Fruit fly (Drosophila melanogaster) whole organism, embryonic: ENCODE data around the gene Duba.

Source experiments
- CG10209 ChIP-seq: fragments of 200-800 bp; sonication (Bioruptor generic); optimal IDR thresholded peaks from 3 replicates; lab custom pipeline; 2017; ENCODE audit warnings: missing biosample characterization, mild to moderate bottlenecking, missing genetic modification characterization, missing genetic modification reagents
- CG12659 ChIP-seq: fragments of 200-800 bp; sonication (Bioruptor generic); optimal IDR thresholded peaks from 3 replicates; lab custom pipeline; 2017; ENCODE audit warnings: mild to moderate bottlenecking, missing biosample characterization, missing genetic modification reagents, missing genetic modification characterization
- CG13775 ChIP-seq: fragments of 200-800 bp; sonication (Bioruptor generic); optimal IDR thresholded peaks from 3 replicates; lab custom pipeline; 2017; ENCODE audit warnings: missing biosample characterization, mild to moderate bottlenecking, missing genetic modification characterization
- CG15269 ChIP-seq: fragments of 200-800 bp; sonication (Bioruptor generic); optimal IDR thresholded peaks from 2 replicates; lab custom pipeline; 2018; ENCODE audit warnings: missing biosample characterization, mild to moderate bottlenecking, missing genetic modification characterization, moderate library complexity
- CG1603 ChIP-seq: fragments of 200-800 bp; sonication (Bioruptor generic); optimal IDR thresholded peaks from 2 replicates; lab custom pipeline; 2019; ENCODE audit warnings: missing biosample characterization, mild to moderate bottlenecking, missing genetic modification characterization, moderate library complexity
- CG17829 ChIP-seq: fragments of 200-800 bp; optimal IDR thresholded peaks from 2 replicates; lab custom pipeline; 2019; ENCODE audit warnings: missing biosample characterization, mild to moderate bottlenecking, missing genetic modification characterization, moderate library complexity
- CG17912 ChIP-seq: fragments of 200-800 bp; sonication (Bioruptor generic); optimal IDR thresholded peaks from 2 replicates; lab custom pipeline; 2018; ENCODE audit warnings: missing biosample characterization, mild to moderate bottlenecking, missing genetic modification characterization
- CG18599 ChIP-seq: fragments of 200-800 bp; sonication (Bioruptor generic); optimal IDR thresholded peaks from 3 replicates; lab custom pipeline; 2017; ENCODE audit warnings: missing biosample characterization, missing genetic modification characterization, mild to moderate bottlenecking, moderate library complexity, missing genetic modification reagents
- CG2712 ChIP-seq: fragments of 200-800 bp; optimal IDR thresholded peaks from 3 replicates; lab custom pipeline; 2019; ENCODE audit warnings: missing biosample characterization, mild to moderate bottlenecking, missing genetic modification characterization, moderate library complexity
- CG30403 ChIP-seq: fragments of 200-800 bp; sonication (Bioruptor generic); optimal IDR thresholded peaks from 3 replicates; lab custom pipeline; 2016; ENCODE audit warnings: missing biosample characterization, missing genetic modification characterization
- CG30431 ChIP-seq: fragments of 200-800 bp; sonication (Bioruptor generic); optimal IDR thresholded peaks from 2 replicates; lab custom pipeline; 2017; ENCODE audit warnings: missing biosample characterization, missing genetic modification characterization
- CG31441 ChIP-seq: fragments of 200-800 bp; sonication (Bioruptor generic); IDR thresholded peaks from 2 replicates; pipeline ENCODE4 v1.3.6; 2022; ENCODE audit warnings: missing biosample characterization, missing genetic modification characterization
- CG42726 ChIP-seq: fragments of 200-800 bp; sonication (Bioruptor generic); IDR thresholded peaks from 2 replicates; pipeline ENCODE4 v1.3.6; 2022; ENCODE audit warnings: missing biosample characterization, missing genetic modification characterization; ENCODE audit not compliant: partially characterized antibody
- CG7556 ChIP-seq: fragments of 200-800 bp; sonication (Bioruptor generic); optimal IDR thresholded peaks from 2 replicates; lab custom pipeline; 2017; ENCODE audit warnings: missing biosample characterization, mild to moderate bottlenecking, missing genetic modification characterization
- CG7839 ChIP-seq: fragments of 200-800 bp; sonication (Bioruptor generic); optimal IDR thresholded peaks from 3 replicates; lab custom pipeline; 2018; ENCODE audit warnings: missing biosample characterization, mild to moderate bottlenecking, missing genetic modification characterization, moderate library complexity
- CG9727 ChIP-seq: fragments of 200-800 bp; sonication (Bioruptor generic); optimal IDR thresholded peaks from 3 replicates; lab custom pipeline; 2017; ENCODE audit warnings: missing biosample characterization, mild to moderate bottlenecking, missing genetic modification characterization
- CG9797 ChIP-seq: fragments of 200-800 bp; sonication (Bioruptor generic); optimal IDR thresholded peaks from 3 replicates; lab custom pipeline; 2018; ENCODE audit warnings: missing biosample characterization, mild to moderate bottlenecking, missing genetic modification characterization
- CoRest ChIP-seq: fragments of 200-800 bp; sonication (Bioruptor generic); optimal IDR thresholded peaks from 3 replicates; lab custom pipeline; 2018; ENCODE audit warnings: missing biosample characterization, mild to moderate bottlenecking, missing genetic modification characterization, moderate library complexity
- Deaf1 ChIP-seq: fragments of 200-800 bp; optimal IDR thresholded peaks from 3 replicates; lab custom pipeline; 2019; ENCODE audit warnings: missing biosample characterization, mild to moderate bottlenecking, missing genetic modification characterization, moderate library complexity
- Dek ChIP-seq: fragments of 200-800 bp; sonication (Bioruptor generic); optimal IDR thresholded peaks from 3 replicates; lab custom pipeline; 2019; ENCODE audit warnings: missing biosample characterization, mild to moderate bottlenecking, missing genetic modification characterization, moderate library complexity
- Eip74EF ChIP-seq, 2 experiments: fragments of 200-800 bp in 1 of 2; fragments of >200 bp in 1 of 2; sonication (Bioruptor generic) in 1 of 2; optimal IDR thresholded peaks; 2 replicates each; lab custom pipeline; 2017 to 2019; ENCODE audit warnings: missing biosample characterization in 2 of 2, missing genetic modification characterization in 2 of 2, mild to moderate bottlenecking in 1 of 2, moderate library complexity in 1 of 2
- Fer1 ChIP-seq: fragments of 200-800 bp; sonication (Bioruptor generic); optimal IDR thresholded peaks from 2 replicates; lab custom pipeline; 2017; ENCODE audit warnings: missing biosample characterization, mild to moderate bottlenecking, missing genetic modification characterization
- Hand ChIP-seq: fragments of 200-800 bp; sonication (Bioruptor generic); optimal IDR thresholded peaks from 2 replicates; lab custom pipeline; 2017; ENCODE audit warnings: mild to moderate bottlenecking, missing biosample characterization, missing genetic modification reagents, missing genetic modification characterization
- Hmr ChIP-seq: fragments of 200-800 bp; sonication (Bioruptor generic); optimal IDR thresholded peaks from 3 replicates; lab custom pipeline; 2017; ENCODE audit warnings: mild to moderate bottlenecking, missing biosample characterization, missing genetic modification reagents, missing genetic modification characterization
- Hr3 ChIP-seq: fragments of 200-800 bp; sonication (Bioruptor generic); optimal IDR thresholded peaks from 3 replicates; lab custom pipeline; 2016; ENCODE audit warnings: missing biosample characterization, missing genetic modification characterization
- Nf-YA ChIP-seq: fragments of 200-800 bp; sonication (Bioruptor generic); IDR thresholded peaks from 2 replicates; pipeline ENCODE4 v1.3.6; 2022; ENCODE audit warnings: missing biosample characterization, missing genetic modification characterization
- Oli ChIP-seq: fragments of 200-800 bp; sonication (Bioruptor generic); optimal IDR thresholded peaks from 2 replicates; lab custom pipeline; 2018; ENCODE audit warnings: missing biosample characterization, mild to moderate bottlenecking, missing genetic modification characterization, moderate library complexity
- Sox102F ChIP-seq: fragments of 200-800 bp; sonication (Bioruptor generic); optimal IDR thresholded peaks from 2 replicates; lab custom pipeline; 2018; ENCODE audit warnings: missing biosample characterization, mild to moderate bottlenecking, missing genetic modification characterization, moderate library complexity
- Vsx1 ChIP-seq: fragments of 200-800 bp; sonication (Bioruptor generic); optimal IDR thresholded peaks from 2 replicates; lab custom pipeline; 2017; ENCODE audit warnings: missing biosample characterization, mild to moderate bottlenecking, missing genetic modification characterization, missing genetic modification reagents
- Xbp1 ChIP-seq: fragments of 200-800 bp; sonication (Bioruptor generic); optimal IDR thresholded peaks from 3 replicates; lab custom pipeline; 2016; ENCODE audit warnings: missing biosample characterization, mild to moderate bottlenecking, missing genetic modification characterization
- bcd ChIP-seq: fragments of 200-800 bp; sonication (Bioruptor generic); optimal IDR thresholded peaks from 2 replicates; lab custom pipeline; 2017; ENCODE audit warnings: missing biosample characterization, mild to moderate bottlenecking, missing genetic modification characterization
- cg ChIP-seq: fragments of 200-800 bp; sonication (Bioruptor generic); optimal IDR thresholded peaks from 3 replicates; lab custom pipeline; 2019; ENCODE audit warnings: missing biosample characterization, mild to moderate bottlenecking, missing genetic modification characterization, moderate library complexity
- crp ChIP-seq, 2 experiments: fragments of 200-800 bp; sonication (Bioruptor generic); optimal IDR thresholded peaks; 2 replicates in 1 of 2; 3 replicates in 1 of 2; lab custom pipeline; 2017; ENCODE audit warnings: missing biosample characterization in 2 of 2, missing genetic modification characterization in 2 of 2, mild to moderate bottlenecking in 1 of 2, moderate library complexity in 1 of 2
- dpn ChIP-seq, 2 experiments: fragments of 200-800 bp; sonication (Bioruptor generic); optimal IDR thresholded peaks; 3 replicates each; lab custom pipeline; 2016; ENCODE audit warnings: missing biosample characterization in 2 of 2, missing genetic modification characterization in 2 of 2
- en ChIP-seq: fragments of 200-800 bp; sonication (Bioruptor generic); optimal IDR thresholded peaks from 2 replicates; lab custom pipeline; 2016; ENCODE audit warnings: missing biosample characterization, missing genetic modification characterization
- esg ChIP-seq: fragments of 200-800 bp; sonication (Bioruptor generic); conservative IDR thresholded peaks from 2 replicates; pipeline ENCODE4 v1.3.6; 2022; ENCODE audit warnings: missing biosample characterization, missing genetic modification characterization
- eve ChIP-seq, 2 experiments: fragments of >200 bp; optimal IDR thresholded peaks; 2 replicates each; lab custom pipeline; 2017; ENCODE audit warnings: missing biosample characterization in 2 of 2, missing genetic modification characterization in 2 of 2
- ftz-f1 ChIP-seq: fragments of 200-800 bp; sonication (Bioruptor generic); optimal IDR thresholded peaks from 2 replicates; lab custom pipeline; 2016; ENCODE audit warnings: missing biosample characterization, missing genetic modification characterization
- gem ChIP-seq: fragments of 200-800 bp; sonication (Bioruptor generic); optimal IDR thresholded peaks from 2 replicates; lab custom pipeline; 2019; ENCODE audit warnings: missing biosample characterization, mild to moderate bottlenecking, missing genetic modification characterization, moderate library complexity
- ind ChIP-seq: fragments of 200-800 bp; sonication (Bioruptor generic); optimal IDR thresholded peaks from 3 replicates; lab custom pipeline; 2016; ENCODE audit warnings: missing biosample characterization, missing genetic modification characterization
- ken ChIP-seq: fragments of 200-800 bp; sonication (Bioruptor generic); IDR thresholded peaks from 3 replicates; pipeline ENCODE4 v1.3.6; 2022; ENCODE audit warnings: missing biosample characterization, missing genetic modification characterization
- pan ChIP-seq, 4 experiments: fragments of >200 bp in 3 of 4; fragments of 200-800 bp in 1 of 4; sonication (Bioruptor generic) in 1 of 4; optimal IDR thresholded peaks in 3 of 4; IDR thresholded peaks in 1 of 4; 2 replicates each; pipeline versions ENCODE4 v1.3.6 to Lab custom; 2017 to 2022; ENCODE audit warnings: missing biosample characterization in 2 of 4, missing genetic modification characterization in 2 of 4, mixed read lengths in 1 of 4
- psq ChIP-seq: fragments of 200-800 bp; sonication (Bioruptor generic); optimal IDR thresholded peaks from 2 replicates; lab custom pipeline; 2017; ENCODE audit warnings: missing biosample characterization, missing genetic modification characterization
- ro ChIP-seq: fragments of 200-800 bp; sonication (Bioruptor generic); IDR thresholded peaks from 2 replicates; pipeline ENCODE4 v1.3.6; 2022; ENCODE audit warnings: missing biosample characterization, missing genetic modification characterization
- row ChIP-seq: fragments of 200-800 bp; sonication (Bioruptor generic); IDR thresholded peaks from 3 replicates; pipeline ENCODE4 v1.3.6; 2022; ENCODE audit warnings: missing biosample characterization, missing genetic modification characterization
- sc ChIP-seq, 3 experiments: fragments of >200 bp in 2 of 3; fragments of 200-800 bp in 1 of 3; sonication (Bioruptor generic) in 1 of 3; optimal IDR thresholded peaks; 2 replicates in 2 of 3; 3 replicates in 1 of 3; lab custom pipeline; 2017; ENCODE audit warnings: mild to moderate bottlenecking in 1 of 3, missing biosample characterization in 1 of 3, missing genetic modification characterization in 1 of 3, missing genetic modification reagents in 1 of 3
- tgo ChIP-seq: fragments of 200-800 bp; sonication (Bioruptor generic); IDR thresholded peaks from 3 replicates; pipeline ENCODE4 v1.3.6; 2022; ENCODE audit warnings: missing biosample characterization, missing genetic modification characterization
- unpg ChIP-seq: fragments of 200-800 bp; sonication (Bioruptor generic); optimal IDR thresholded peaks from 3 replicates; lab custom pipeline; 2018; ENCODE audit warnings: missing biosample characterization, mild to moderate bottlenecking, missing genetic modification characterization, moderate library complexity

Duba gene

dm6 chr3L:11556637-11557036 is 52.6 kb downstream of the Duba start (continued):
- TF ChIP-seq CG15269 (tag; lab: Kevin White, UChicago) (peak; percentile 8), CG12659 (GFP tag; lab: Kevin White, UChicago) (peak; percentile 25), ken (GFP tag; lab: Robert Waterston, UW) (no peak), Fer1 (GFP tag; lab: Kevin White, UChicago) (peak; percentile 11), CG13775 (GFP tag; lab: Kevin White, UChicago) (peak; percentile 46), Oli (tag; lab: Kevin White, UChicago) (peak; percentile 27), Sox102F (GFP tag; lab: Kevin White, UChicago) (peak; percentile 30), CG17912 (GFP tag; lab: Kevin White, UChicago) (no peak), crp (GFP tag; optimal IDR thresholded peaks at IDR 0.05; lab: Kevin White, UChicago) (no peak), row (peak; percentile 15; the same call in 1 of the 3 replicates), Vsx1 (peak; percentile 22), CoRest (tag; lab: Kevin White, UChicago) (peak; percentile 37), unpg (peak; percentile 5), CG31441 (GFP tag; lab: Robert Waterston, UW) (peak; percentile 31; the same call in 1 of the 2 replicates), Nf-YA (no peak), CG9797 (GFP tag; lab: Kevin White, UChicago) (no peak), Eip74EF (GFP tag; optimal IDR thresholded peaks at IDR 0.05; lab: Kevin White, UChicago) (no peak), CG9727 (GFP tag; lab: Kevin White, UChicago) (peak; percentile 51), Xbp1 (peak; percentile 0), gem (tag; lab: Kevin White, UChicago) (peak; percentile 67), CG7839 (tag; lab: Kevin White, UChicago) (peak; percentile 57), Hr3 (GFP tag; lab: Kevin White, UChicago) (no peak), psq (GFP tag; lab: Kevin White, UChicago) (no peak), CG30431 (no peak), tgo (GFP tag; lab: Robert Waterston, UW) (no peak), CG18599 (GFP tag; lab: Kevin White, UChicago) (peak; percentile 46), en (GFP tag; lab: Kevin White, UChicago) (no peak), CG30403 (GFP tag; lab: Kevin White, UChicago) (peak; percentile 36), CG17829 (no peak), ind (GFP tag; lab: Kevin White, UChicago) (peak; percentile 10), sc (optimal IDR thresholded peaks at IDR 0.05; lab: Kevin White, UChicago) (no peak), sc (GFP tag; optimal IDR thresholded peaks at IDR 0.05; lab: Kevin White, UChicago) (no peak), CG10209 (GFP tag; lab: Kevin White, UChicago) (peak; percentile 26), CG2712 (tag; lab: Kevin White, UChicago) (peak; percentile 11), CG7556 (peak; percentile 75), CG1603 (tag; lab: Kevin White, UChicago) (no peak), Deaf1 (tag; lab: Kevin White, UChicago) (no peak), CG42726 (GFP tag; lab: Robert Waterston, UW) (no peak), bcd (GFP tag; lab: Kevin White, UChicago) (peak; percentile 32), esg (GFP tag; lab: Robert Waterston, UW) (no peak), pan (optimal IDR thresholded peaks at IDR 0.05; lab: Kevin White, UChicago) (no peak), pan (GFP tag; optimal IDR thresholded peaks at IDR 0.05 in 1 of 2, IDR thresholded peaks at IDR 0.05 in 1 of 2) (peak in 1 of 2 experiments; percentile 20), Hand (GFP tag; lab: Kevin White, UChicago) (peak; percentile 64), cg (GFP tag; lab: Kevin White, UChicago) (no peak), eve (GFP tag; optimal IDR thresholded peaks at IDR 0.05; lab: Kevin White, UChicago) (peak in 1 of 2 experiments; percentile 38), dpn (GFP tag; optimal IDR thresholded peaks at IDR 0.05; lab: Kevin White, UChicago) (peak in 1 of 2 experiments; percentile 24), ro (GFP tag; lab: Robert Waterston, UW) (no peak), Hmr (GFP tag; lab: Kevin White, UChicago) (peak; percentile 64), Dek (tag; lab: Kevin White, UChicago) (peak; percentile 51), ftz-f1 (GFP tag; lab: Kevin White, UChicago) (no peak)
